Fruit fly (Drosophila melanogaster): Measurements from ENCODE around the gene hyx.

Gene hyx

DNA sequence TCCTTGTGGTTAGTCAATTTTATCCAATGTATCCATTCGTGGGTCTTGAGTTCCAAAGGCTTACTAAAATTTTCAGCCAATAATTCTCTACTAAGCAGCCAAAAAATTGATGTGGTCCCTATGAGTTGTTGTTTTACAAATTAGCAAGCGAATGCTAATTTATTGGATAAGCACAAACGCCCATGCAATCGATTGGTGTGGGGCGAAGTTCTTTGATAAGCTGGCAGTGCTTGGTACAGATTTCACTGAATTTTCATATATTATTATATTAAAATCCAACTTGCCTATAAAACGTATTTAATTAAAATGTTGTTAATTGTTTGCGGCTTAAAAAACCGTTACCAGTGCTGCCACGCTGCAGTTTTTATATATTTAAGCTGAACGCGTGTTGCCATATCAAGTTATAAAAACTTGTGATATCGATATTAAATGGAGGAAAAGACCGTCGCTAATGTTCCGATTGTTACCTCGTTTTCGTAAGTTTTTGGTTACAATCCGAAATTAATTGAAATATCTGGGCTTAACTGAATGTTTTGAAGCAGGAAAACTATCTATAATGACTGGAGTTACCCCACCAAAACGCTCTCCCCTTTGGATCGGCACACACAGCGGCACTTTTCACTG, 34.8 kb upstream of the hyx start, which contains the start of the genes CG31100 and CG11980 (continued):
- TF ChIP-seq Sox100B (GFP tag; optimal IDR thresholded peaks at IDR 0.05) (no peak), mam (GFP tag; optimal IDR thresholded peaks at IDR 0.05) (no peak), CG10267 (tag; optimal IDR thresholded peaks at IDR 0.05) (peak; percentile 55), Myb (GFP tag; optimal IDR thresholded peaks at IDR 0.05) (peak; percentile 99), vnd (GFP tag; IDR thresholded peaks at IDR 0.05; ENCODE audit: partially characterized antibody) (peak; percentile 42; the same call in 1 of the 3 replicates), CG17612 (GFP tag; IDR thresholded peaks at IDR 0.05) (no peak), CG14710 (tag; optimal IDR thresholded peaks at IDR 0.05) (peak; percentile 79), CG3995 (GFP tag; optimal IDR thresholded peaks at IDR 0.05) (peak; percentile 18), YL-1 (GFP tag; optimal IDR thresholded peaks at IDR 0.05) (peak; percentile 78), CG12744 (GFP tag; optimal IDR thresholded peaks at IDR 0.05) (no peak), CG30403 (GFP tag; optimal IDR thresholded peaks at IDR 0.05) (peak; percentile 11), CG15011 (GFP tag; optimal IDR thresholded peaks at IDR 0.05) (no peak), sna (GFP tag; IDR thresholded peaks at IDR 0.05; ENCODE audit: partially characterized antibody) (peak; percentile 59; the same call in 1 of the 2 replicates), CG33213 (GFP tag; optimal IDR thresholded peaks at IDR 0.05) (peak; percentile 33), knrl (GFP tag; IDR thresholded peaks at IDR 0.05; ENCODE audit: partially characterized antibody) (peak; percentile 73), lbe (GFP tag; optimal IDR thresholded peaks at IDR 0.05) (peak; percentile 24), amos (GFP tag; IDR thresholded peaks at IDR 0.05; ENCODE audit: partially characterized antibody) (peak; percentile 77), crc (GFP tag; optimal IDR thresholded peaks at IDR 0.05) (no peak), Hsf (GFP tag; optimal IDR thresholded peaks at IDR 0.05) (no peak), aop (GFP tag; IDR thresholded peaks at IDR 0.05) (no peak), chinmo (GFP tag; IDR thresholded peaks at IDR 0.05; ENCODE audit: partially characterized antibody) (0 out of 4 replicates have a peak, but pooled peaks have one; percentile 30), NFAT (GFP tag; IDR thresholded peaks at IDR 0.05) (no peak), CG4282 (GFP tag; optimal IDR thresholded peaks at IDR 0.05) (no peak), Doc2 (GFP tag; IDR thresholded peaks at IDR 0.05) (no peak), MBD-R2 (GFP tag; IDR thresholded peaks at IDR 0.05) (peak; percentile 46), tna (GFP tag; IDR thresholded peaks at IDR 0.05; ENCODE audit: partially characterized antibody) (0 out of 2 replicates have a peak, but pooled peaks have one; percentile 40), CG4730 (GFP tag; IDR thresholded peaks at IDR 0.05) (no peak), Sin3A (optimal IDR thresholded peaks at IDR 0.05) (peak; percentile 13), maf-S (GFP tag; optimal IDR thresholded peaks at IDR 0.05) (no peak), Doc3 (GFP tag; IDR thresholded peaks at IDR 0.05; ENCODE audit: partially characterized antibody) (peak; percentile 65; the same call in 1 of the 3 replicates), HLH3B (GFP tag; IDR thresholded peaks at IDR 0.05) (no peak), stwl (tag; optimal IDR thresholded peaks at IDR 0.05) (peak; percentile 75), CG6654 (GFP tag; optimal IDR thresholded peaks at IDR 0.05) (no peak), CoRest (tag; optimal IDR thresholded peaks at IDR 0.05) (peak; percentile 53), MESR4 (GFP tag; optimal IDR thresholded peaks at IDR 0.05) (peak; percentile 77), D (optimal IDR thresholded peaks at IDR 0.05) (no peak), D (GFP tag; optimal IDR thresholded peaks at IDR 0.05) (no peak), grau (tag; optimal IDR thresholded peaks at IDR 0.05) (peak; percentile 3), emc (GFP tag; optimal IDR thresholded peaks at IDR 0.05) (no peak), CG34224 (GFP tag; IDR thresholded peaks at IDR 0.05; ENCODE audit: partially characterized antibody) (peak; percentile 73), CG12155 (GFP tag; optimal IDR thresholded peaks at IDR 0.05) (peak; percentile 8), bigmax (GFP tag; optimal IDR thresholded peaks at IDR 0.05) (peak; percentile 75), Sox102F (GFP tag; optimal IDR thresholded peaks at IDR 0.05) (no peak), CG34422 (GFP tag; IDR thresholded peaks at IDR 0.05) (no peak), Ets97D (GFP tag; optimal IDR thresholded peaks at IDR 0.05) (peak; percentile 78), CG17359 (tag; optimal IDR thresholded peaks at IDR 0.05) (no peak), CG12659 (GFP tag; optimal IDR thresholded peaks at IDR 0.05) (peak; percentile 61), sens (GFP tag) (peak; percentile 72), CHES-1-like (GFP tag; optimal IDR thresholded peaks at IDR 0.05) (peak; percentile 33), Opbp (GFP tag; IDR thresholded peaks at IDR 0.05; ENCODE audit: partially characterized antibody) (peak; percentile 80)
